Worm (Caenorhabditis elegans): ENCODE results near the gene C16D2.3.

DNA sequence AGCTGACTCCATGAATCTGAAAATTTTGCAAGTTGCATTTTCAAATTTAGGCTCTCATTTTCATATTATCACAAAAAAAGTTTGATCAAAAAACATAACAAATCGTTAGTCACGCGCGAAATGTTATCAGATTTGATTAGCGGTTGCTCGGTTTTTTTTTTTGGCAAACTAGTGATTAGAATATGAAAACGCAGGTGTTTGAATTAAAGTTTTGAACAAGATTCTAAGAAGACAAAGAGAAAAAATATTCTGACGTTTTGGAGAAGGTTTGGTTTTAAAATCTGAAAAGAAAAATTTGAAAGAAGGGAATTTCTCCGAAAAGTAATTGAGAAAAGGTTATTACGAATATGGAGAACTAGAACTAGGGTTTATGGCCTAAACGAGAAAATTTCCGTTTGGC lies 6.5 kb downstream of the C16D2.3 start:
- no peak for TF ChIP-seq snpc-4 (tag; optimal IDR thresholded peaks at IDR 0.05)
- no peak for TF ChIP-seq nhr-21 (tag; optimal IDR thresholded peaks at IDR 0.05)
- TF ChIP-seq gmeb-1 (tag; optimal IDR thresholded peaks at IDR 0.05): no peak
- TF ChIP-seq ceh-16 (tag; optimal IDR thresholded peaks at IDR 0.05): no peak
